Fruit fly (Drosophila melanogaster) whole organism, embryonic: ENCODE data around the gene gish.

Source experiments
- Asciz ChIP-seq: fragments of 200-800 bp; sonication (Bioruptor generic); optimal IDR thresholded peaks from 2 replicates; lab custom pipeline; 2017; ENCODE audit warnings: missing biosample characterization, mild to moderate bottlenecking, missing genetic modification characterization, missing genetic modification reagents
- Bdp1 ChIP-seq: fragments of 200-800 bp; sonication (Bioruptor generic); optimal IDR thresholded peaks from 3 replicates; lab custom pipeline; 2016; ENCODE audit warnings: missing biosample characterization, missing genetic modification characterization
- Blimp-1 ChIP-seq: fragments of 200-800 bp; sonication (Bioruptor generic); optimal IDR thresholded peaks from 3 replicates; lab custom pipeline; 2018; ENCODE audit warnings: missing biosample characterization, missing genetic modification characterization, mild to moderate bottlenecking, moderate library complexity, missing genetic modification reagents
- CG10267 ChIP-seq: fragments of 200-800 bp; sonication (Bioruptor generic); optimal IDR thresholded peaks from 2 replicates; lab custom pipeline; 2018; ENCODE audit warnings: missing biosample characterization, mild to moderate bottlenecking, missing genetic modification characterization, moderate library complexity
- CG10274 ChIP-seq: fragments of 200-800 bp; sonication (Bioruptor generic); optimal IDR thresholded peaks from 3 replicates; lab custom pipeline; 2017; ENCODE audit warnings: missing biosample characterization, mild to moderate bottlenecking, missing genetic modification characterization
- CG1233 ChIP-seq: fragments of 200-800 bp; sonication (Bioruptor generic); optimal IDR thresholded peaks from 4 replicates; lab custom pipeline; 2018; ENCODE audit warnings: missing biosample characterization, mild to moderate bottlenecking, missing genetic modification characterization
- CG12659 ChIP-seq: fragments of 200-800 bp; sonication (Bioruptor generic); optimal IDR thresholded peaks from 3 replicates; lab custom pipeline; 2017; ENCODE audit warnings: mild to moderate bottlenecking, missing biosample characterization, missing genetic modification reagents, missing genetic modification characterization
- CG13424 ChIP-seq: fragments of 200-800 bp; sonication (Bioruptor generic); optimal IDR thresholded peaks from 2 replicates; lab custom pipeline; 2019; ENCODE audit warnings: missing biosample characterization, mild to moderate bottlenecking, missing genetic modification characterization, moderate library complexity
- CG14710 ChIP-seq: fragments of 200-800 bp; sonication (Bioruptor generic); optimal IDR thresholded peaks from 3 replicates; lab custom pipeline; 2019; ENCODE audit warnings: missing biosample characterization, mild to moderate bottlenecking, missing genetic modification characterization, moderate library complexity
- CG1529 ChIP-seq: fragments of 200-800 bp; sonication (Bioruptor generic); optimal IDR thresholded peaks from 3 replicates; lab custom pipeline; 2018; ENCODE audit warnings: missing biosample characterization, missing genetic modification characterization
- CG15479 ChIP-seq: fragments of 200-800 bp; sonication (Bioruptor generic); optimal IDR thresholded peaks from 3 replicates; lab custom pipeline; 2019; ENCODE audit warnings: missing biosample characterization, mild to moderate bottlenecking, missing genetic modification characterization, moderate library complexity
- CG16815 ChIP-seq: fragments of 200-800 bp; sonication (Bioruptor generic); optimal IDR thresholded peaks from 3 replicates; lab custom pipeline; 2017; ENCODE audit warnings: missing biosample characterization, mild to moderate bottlenecking, missing genetic modification characterization
- CG1792 ChIP-seq: fragments of 200-800 bp; sonication (Bioruptor generic); optimal IDR thresholded peaks from 2 replicates; lab custom pipeline; 2016; ENCODE audit warnings: missing biosample characterization, missing genetic modification characterization
- CG18262 ChIP-seq: fragments of 200-800 bp; optimal IDR thresholded peaks from 3 replicates; lab custom pipeline; 2019; ENCODE audit warnings: missing biosample characterization, mild to moderate bottlenecking, missing genetic modification characterization, moderate library complexity
- CG18476 ChIP-seq: fragments of 200-800 bp; sonication (Bioruptor generic); optimal IDR thresholded peaks from 2 replicates; lab custom pipeline; 2016; ENCODE audit warnings: missing biosample characterization, mild to moderate bottlenecking, missing genetic modification characterization
- CG32772 ChIP-seq: fragments of 200-800 bp; sonication (Bioruptor generic); IDR thresholded peaks from 2 replicates; pipeline ENCODE4 v1.3.6; 2022; ENCODE audit warnings: missing biosample characterization, missing genetic modification characterization
- CG3281 ChIP-seq: fragments of 200-800 bp; sonication (Bioruptor generic); optimal IDR thresholded peaks from 3 replicates; lab custom pipeline; 2017; ENCODE audit warnings: missing biosample characterization, mild to moderate bottlenecking, missing genetic modification characterization
- CG34376 ChIP-seq: fragments of 200-800 bp; sonication (Bioruptor generic); optimal IDR thresholded peaks from 2 replicates; lab custom pipeline; 2018; ENCODE audit warnings: missing biosample characterization, mild to moderate bottlenecking, missing genetic modification characterization
- CG5180 ChIP-seq: fragments of 200-800 bp; sonication (Bioruptor generic); optimal IDR thresholded peaks from 3 replicates; lab custom pipeline; 2017; ENCODE audit warnings: missing biosample characterization, missing genetic modification characterization, mild to moderate bottlenecking, moderate library complexity, missing genetic modification reagents
- CG6272 ChIP-seq: fragments of 200-800 bp; sonication (Bioruptor generic); IDR thresholded peaks from 2 replicates; pipeline ENCODE4 v1.3.6; 2022; ENCODE audit warnings: missing biosample characterization, missing genetic modification characterization
- CG6791 ChIP-seq: fragments of 200-800 bp; sonication (Bioruptor generic); IDR thresholded peaks from 3 replicates; pipeline ENCODE4 v1.3.6; 2022; ENCODE audit warnings: missing biosample characterization, missing genetic modification characterization; ENCODE audit not compliant: partially characterized antibody
- CG7556 ChIP-seq: fragments of 200-800 bp; sonication (Bioruptor generic); optimal IDR thresholded peaks from 2 replicates; lab custom pipeline; 2017; ENCODE audit warnings: missing biosample characterization, mild to moderate bottlenecking, missing genetic modification characterization
- CG9437 ChIP-seq: fragments of 200-800 bp; sonication (Bioruptor generic); optimal IDR thresholded peaks from 2 replicates; lab custom pipeline; 2018; ENCODE audit warnings: missing biosample characterization, mild to moderate bottlenecking, missing genetic modification characterization
- D19B ChIP-seq: fragments of 200-800 bp; sonication (Bioruptor generic); optimal IDR thresholded peaks from 2 replicates; lab custom pipeline; 2017; ENCODE audit warnings: missing biosample characterization, mild to moderate bottlenecking, missing genetic modification characterization
- Dek ChIP-seq: fragments of 200-800 bp; sonication (Bioruptor generic); optimal IDR thresholded peaks from 3 replicates; lab custom pipeline; 2019; ENCODE audit warnings: missing biosample characterization, mild to moderate bottlenecking, missing genetic modification characterization, moderate library complexity
- Ets97D ChIP-seq: fragments of 200-800 bp; sonication (Bioruptor generic); optimal IDR thresholded peaks from 3 replicates; lab custom pipeline; 2016; ENCODE audit warnings: missing biosample characterization, missing genetic modification characterization
- Fer3 ChIP-seq: fragments of 200-800 bp; sonication (Bioruptor generic); optimal IDR thresholded peaks from 2 replicates; lab custom pipeline; 2018; ENCODE audit warnings: missing biosample characterization, mild to moderate bottlenecking, missing genetic modification characterization, moderate library complexity
- HHEX ChIP-seq: fragments of 200-800 bp; sonication (Bioruptor generic); optimal IDR thresholded peaks from 3 replicates; lab custom pipeline; 2017; ENCODE audit warnings: missing biosample characterization, mild to moderate bottlenecking, missing genetic modification characterization, missing genetic modification reagents
- HmgD ChIP-seq: fragments of 200-800 bp; sonication (Bioruptor generic); optimal IDR thresholded peaks from 3 replicates; lab custom pipeline; 2016; ENCODE audit warnings: missing biosample characterization, missing genetic modification characterization
- Hr3 ChIP-seq: fragments of 200-800 bp; sonication (Bioruptor generic); optimal IDR thresholded peaks from 3 replicates; lab custom pipeline; 2016; ENCODE audit warnings: missing biosample characterization, missing genetic modification characterization
- Max ChIP-seq: fragments of 200-800 bp; sonication (Bioruptor generic); optimal IDR thresholded peaks from 2 replicates; lab custom pipeline; 2016; ENCODE audit warnings: missing biosample characterization, mild to moderate bottlenecking, missing genetic modification characterization
- PHDP ChIP-seq: fragments of 200-800 bp; sonication (Bioruptor generic); optimal IDR thresholded peaks from 3 replicates; lab custom pipeline; 2018; ENCODE audit warnings: missing biosample characterization, mild to moderate bottlenecking, missing genetic modification characterization, moderate library complexity
- Six4 ChIP-seq: fragments of 200-800 bp; sonication (Bioruptor generic); optimal IDR thresholded peaks from 2 replicates; lab custom pipeline; 2016; ENCODE audit warnings: missing biosample characterization, missing genetic modification characterization
- Ssrp ChIP-seq: fragments of 200-800 bp; sonication (Bioruptor generic); optimal IDR thresholded peaks from 2 replicates; lab custom pipeline; 2018; ENCODE audit warnings: missing biosample characterization, mild to moderate bottlenecking, missing genetic modification characterization, moderate library complexity
- Tbp ChIP-seq: fragments of >200 bp; optimal IDR thresholded peaks from 2 replicates; lab custom pipeline; 2018; ENCODE audit warnings: missing biosample characterization, missing genetic modification characterization
- Xbp1 ChIP-seq: fragments of 200-800 bp; sonication (Bioruptor generic); optimal IDR thresholded peaks from 3 replicates; lab custom pipeline; 2016; ENCODE audit warnings: missing biosample characterization, mild to moderate bottlenecking, missing genetic modification characterization
- YL-1 ChIP-seq: fragments of 200-800 bp; sonication (Bioruptor generic); optimal IDR thresholded peaks from 3 replicates; lab custom pipeline; 2017; ENCODE audit warnings: missing biosample characterization, mild to moderate bottlenecking, missing genetic modification characterization
- ato ChIP-seq: fragments of 200-800 bp; sonication (Bioruptor generic); IDR thresholded peaks from 2 replicates; pipeline ENCODE4 v1.3.6; 2022; ENCODE audit warnings: missing biosample characterization, missing genetic modification characterization; ENCODE audit not compliant: partially characterized antibody
- corto ChIP-seq: fragments of 200-800 bp; sonication (Bioruptor generic); optimal IDR thresholded peaks from 2 replicates; lab custom pipeline; 2016; ENCODE audit warnings: missing biosample characterization, mild to moderate bottlenecking, missing genetic modification characterization, moderate library complexity
- danr ChIP-seq: fragments of 200-800 bp; sonication (Bioruptor generic); IDR thresholded peaks from 2 replicates; pipeline ENCODE4 v1.3.6; 2022; ENCODE audit warnings: missing biosample characterization, missing genetic modification characterization
- fd3F ChIP-seq: fragments of 200-800 bp; sonication (Bioruptor generic); optimal IDR thresholded peaks from 2 replicates; lab custom pipeline; 2018; ENCODE audit warnings: missing biosample characterization, mild to moderate bottlenecking, missing genetic modification characterization, moderate library complexity
- lola ChIP-seq, 3 experiments: fragments of >200 bp in 2 of 3; fragments of 200-800 bp in 1 of 3; sonication (Bioruptor generic) in 1 of 3; optimal IDR thresholded peaks; 2 replicates each; lab custom pipeline; 2017 to 2019; ENCODE audit warnings: missing biosample characterization in 3 of 3, missing genetic modification characterization in 3 of 3, mild to moderate bottlenecking in 1 of 3, moderate library complexity in 1 of 3
- odd ChIP-seq: fragments of 200-800 bp; sonication (Bioruptor generic); optimal IDR thresholded peaks from 2 replicates; lab custom pipeline; 2017; ENCODE audit warnings: missing biosample characterization, mild to moderate bottlenecking, missing genetic modification characterization
- pan ChIP-seq, 4 experiments: fragments of >200 bp in 3 of 4; fragments of 200-800 bp in 1 of 4; sonication (Bioruptor generic) in 1 of 4; optimal IDR thresholded peaks in 3 of 4; IDR thresholded peaks in 1 of 4; 2 replicates each; pipeline versions ENCODE4 v1.3.6 to Lab custom; 2017 to 2022; ENCODE audit warnings: missing biosample characterization in 2 of 4, missing genetic modification characterization in 2 of 4, mixed read lengths in 1 of 4
- pho ChIP-seq: fragments of 200-800 bp; sonication (Bioruptor generic); optimal IDR thresholded peaks from 2 replicates; lab custom pipeline; 2016; ENCODE audit warnings: missing biosample characterization, missing genetic modification characterization
- phol ChIP-seq: fragments of 200-800 bp; sonication (Bioruptor generic); optimal IDR thresholded peaks from 3 replicates; lab custom pipeline; 2018; ENCODE audit warnings: missing biosample characterization, mild to moderate bottlenecking, missing genetic modification characterization, moderate library complexity
- slp2 ChIP-seq: fragments of 200-800 bp; sonication (Bioruptor generic); optimal IDR thresholded peaks from 2 replicates; lab custom pipeline; 2016; ENCODE audit warnings: missing biosample characterization, missing genetic modification characterization
- vfl ChIP-seq: fragments of 200-800 bp; sonication (Bioruptor generic); optimal IDR thresholded peaks from 2 replicates; lab custom pipeline; 2016; ENCODE audit warnings: missing biosample characterization, missing genetic modification characterization
- zen2 ChIP-seq: fragments of 200-800 bp; sonication (Bioruptor generic); IDR thresholded peaks from 3 replicates; pipeline ENCODE4 v1.3.6; 2022; ENCODE audit warnings: missing biosample characterization, missing genetic modification characterization; ENCODE audit not compliant: partially characterized antibody

Gene gish

dm6 chr3R:16234745-16235149 lies 37.5 kb upstream of the gish start (continued):
- TF ChIP-seq lola (GFP tag; optimal IDR thresholded peaks at IDR 0.05; lab: Kevin White, UChicago) (peak in 1 of 3 experiments; percentile 52), HHEX (GFP tag; lab: Kevin White, UChicago) (peak; percentile 19), Fer3 (peak; percentile 4), fd3F (peak; percentile 21), Ets97D (GFP tag; lab: Kevin White, UChicago) (no peak), PHDP (tag; lab: Kevin White, UChicago) (peak; percentile 15), CG1529 (GFP tag; lab: Kevin White, UChicago) (peak; percentile 41), CG13424 (tag; lab: Kevin White, UChicago) (peak; percentile 53), CG1233 (peak; percentile 45), odd (GFP tag; lab: Kevin White, UChicago) (peak; percentile 37), Xbp1 (GFP tag; lab: Kevin White, UChicago) (peak; percentile 11), CG18262 (peak; percentile 75), phol (tag; lab: Kevin White, UChicago) (peak; percentile 71), CG6791 (GFP tag; lab: Robert Waterston, UW) (no peak), CG3281 (GFP tag; lab: Kevin White, UChicago) (peak; percentile 52), CG10274 (GFP tag; lab: Kevin White, UChicago) (peak; percentile 32), CG10267 (peak; percentile 49), CG6272 (GFP tag; lab: Robert Waterston, UW) (no peak), CG15479 (GFP tag; lab: Kevin White, UChicago) (no peak), CG14710 (tag; lab: Kevin White, UChicago) (peak; percentile 62), HmgD (no peak), CG16815 (GFP tag; lab: Kevin White, UChicago) (peak; percentile 28), Asciz (GFP tag; lab: Kevin White, UChicago) (peak; percentile 66), Six4 (GFP tag; lab: Kevin White, UChicago) (peak; percentile 11), CG32772 (GFP tag; lab: Robert Waterston, UW) (no peak), zen2 (GFP tag; lab: Robert Waterston, UW) (no peak), CG1792 (GFP tag; lab: Kevin White, UChicago) (no peak), slp2 (GFP tag; lab: Kevin White, UChicago) (peak; percentile 2), vfl (GFP tag; lab: Kevin White, UChicago) (no peak), corto (GFP tag; lab: Kevin White, UChicago) (peak; percentile 2), D19B (peak; percentile 47), CG18476 (peak; percentile 4), CG7556 (GFP tag; lab: Kevin White, UChicago) (peak; percentile 79), pho (GFP tag; lab: Kevin White, UChicago) (peak; percentile 6), Dek (tag; lab: Kevin White, UChicago) (peak; percentile 2), danr (GFP tag; lab: Robert Waterston, UW) (no peak), CG9437 (GFP tag; lab: Kevin White, UChicago) (peak; percentile 47), Tbp (GFP tag; lab: Kevin White, UChicago) (no peak), CG12659 (GFP tag; lab: Kevin White, UChicago) (peak; percentile 10), Ssrp (tag; lab: Kevin White, UChicago) (peak; percentile 46), CG34376 (GFP tag; lab: Kevin White, UChicago) (no peak), Bdp1 (peak; percentile 10), Max (GFP tag; lab: Kevin White, UChicago) (peak; percentile 18), CG5180 (no peak), YL-1 (GFP tag; lab: Kevin White, UChicago) (no peak), pan (optimal IDR thresholded peaks at IDR 0.05; lab: Kevin White, UChicago) (no peak), pan (GFP tag; optimal IDR thresholded peaks at IDR 0.05 in 1 of 2, IDR thresholded peaks at IDR 0.05 in 1 of 2) (no peak), ato (GFP tag; lab: Robert Waterston, UW) (no peak), Blimp-1 (GFP tag; lab: Kevin White, UChicago) (peak; percentile 1), Hr3 (GFP tag; lab: Kevin White, UChicago) (peak; percentile 37)
